Fruit fly (Drosophila melanogaster): ENCODE data around the gene S6kII.

DNA sequence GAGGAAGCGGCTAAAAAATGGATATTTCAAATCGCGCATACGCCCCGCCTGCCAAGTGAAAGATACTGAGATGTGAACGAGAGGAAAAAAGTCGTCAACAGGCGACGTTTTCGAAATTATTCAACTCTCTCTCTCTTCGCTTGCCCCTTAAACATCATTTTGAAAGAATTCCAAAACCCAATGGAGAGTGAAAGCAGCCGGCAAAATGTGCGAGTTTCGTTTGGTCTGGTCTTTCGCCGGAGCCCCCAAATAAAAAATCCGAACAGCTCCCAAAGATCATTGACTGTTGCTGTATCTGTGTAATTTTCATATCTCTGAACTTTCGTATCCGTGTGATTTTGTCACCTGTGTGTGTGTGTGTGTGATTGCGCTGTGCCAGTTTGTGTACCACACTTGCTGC lies 17.7 kb upstream of the S6kII start:
- TF ChIP-seq CG11617 (GFP tag; optimal IDR thresholded peaks at IDR 0.05): no peak
- no peak for TF ChIP-seq Mnt (GFP tag; optimal IDR thresholded peaks at IDR 0.05)
